Fruit fly (Drosophila melanogaster) whole organism, wandering third instar larva: Measurements from ENCODE around the gene Pfas.

Experiments used
- Hr78 ChIP-seq: fragments of >200 bp; optimal IDR thresholded peaks from 2 replicates; lab custom pipeline; 2017; ENCODE audit warnings: missing biosample characterization, missing genetic modification characterization
- Jra ChIP-seq: sonication (Bioruptor generic); optimal IDR thresholded peaks from 2 replicates; lab custom pipeline; 2016; ENCODE audit warnings: missing biosample characterization, missing genetic modification characterization
- Mio ChIP-seq: sonication (Bioruptor generic); optimal IDR thresholded peaks from 2 replicates; lab custom pipeline; 2016; ENCODE audit warnings: missing biosample characterization, missing genetic modification characterization
- Myc ChIP-seq: fragments of >200 bp; optimal IDR thresholded peaks from 2 replicates; lab custom pipeline; 2017
- N ChIP-seq: fragments of >200 bp; optimal IDR thresholded peaks from 2 replicates; lab custom pipeline; 2018; ENCODE audit warnings: missing biosample characterization, missing external identifiers, missing genetic modification characterization
- Rel ChIP-seq, 2 experiments: fragments of 200-800 bp; sonication (Bioruptor generic) in 1 of 2; optimal IDR thresholded peaks; 2 replicates in 1 of 2; 3 replicates in 1 of 2; lab custom pipeline; 2016 to 2019; ENCODE audit warnings: mild to moderate bottlenecking in 2 of 2, missing biosample characterization in 2 of 2, missing genetic modification characterization in 2 of 2, moderate library complexity in 1 of 2
- brk ChIP-seq: fragments of 200-800 bp; sonication (Bioruptor generic); optimal IDR thresholded peaks from 2 replicates; lab custom pipeline; 2016; ENCODE audit warnings: missing biosample characterization, mild to moderate bottlenecking, missing genetic modification characterization
- dl ChIP-seq, 2 experiments: fragments of 175-275, 200-275 bp in 1 of 2; fragments of 200-275 bp in 1 of 2; sonication (Bioruptor generic); optimal IDR thresholded peaks; lab custom pipeline; 2018; ENCODE audit warnings: mild to moderate bottlenecking in 2 of 2, missing biosample characterization in 2 of 2, missing genetic modification characterization in 2 of 2, moderate library complexity in 2 of 2; ENCODE audit not compliant: partially characterized antibody in 2 of 2, insufficient read depth in 1 of 2
- ey ChIP-seq: fragments of 200-800 bp; sonication (Bioruptor generic); optimal IDR thresholded peaks from 2 replicates; lab custom pipeline; 2016; ENCODE audit warnings: missing biosample characterization, missing genetic modification characterization
- foxo ChIP-seq, 2 experiments: fragments of 200-800 bp; sonication (Bioruptor generic); optimal IDR thresholded peaks; 2 replicates in 1 of 2; 3 replicates in 1 of 2; lab custom pipeline; 2016 to 2017; ENCODE audit warnings: missing biosample characterization in 2 of 2, missing genetic modification characterization in 2 of 2
- h ChIP-seq: fragments of 200-800 bp; sonication (Bioruptor generic); optimal IDR thresholded peaks from 3 replicates; lab custom pipeline; 2016; ENCODE audit warnings: missing biosample characterization, mild to moderate bottlenecking, missing genetic modification characterization
- psq ChIP-seq: fragments of 200-800 bp; sonication (Bioruptor generic); optimal IDR thresholded peaks from 3 replicates; lab custom pipeline; 2017; ENCODE audit warnings: missing biosample characterization, mild to moderate bottlenecking, missing genetic modification characterization, moderate library complexity
- usp ChIP-seq: fragments of >200 bp; optimal IDR thresholded peaks from 2 replicates; lab custom pipeline; 2017; ENCODE audit warnings: missing biosample characterization, missing genetic modification characterization
- woc ChIP-seq: sonication (Bioruptor generic); optimal IDR thresholded peaks from 2 replicates; lab custom pipeline; 2016; ENCODE audit warnings: missing biosample characterization, mild to moderate bottlenecking, missing genetic modification characterization

DNA sequence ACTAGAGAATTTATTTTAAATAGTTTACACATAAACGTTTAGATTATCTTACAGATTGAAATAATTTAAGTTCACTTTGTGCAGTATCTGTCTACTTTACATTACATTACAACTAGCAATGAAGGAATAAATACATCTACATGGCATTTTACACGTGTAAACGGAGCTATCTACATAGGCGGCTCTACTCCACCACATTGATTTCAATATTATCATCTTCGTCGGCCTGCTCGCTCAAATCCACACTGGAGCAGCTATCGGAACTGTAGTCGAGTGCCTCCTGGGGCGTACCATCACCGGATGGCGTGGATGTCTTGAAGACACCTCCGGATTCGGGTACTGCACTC, 32.8 kb downstream of the Pfas start:
- TF ChIP-seq Myc (lab: Kevin White, UChicago) (no peak), brk (GFP tag; lab: Kevin White, UChicago) (no peak), N (no peak), psq (GFP tag; lab: Kevin White, UChicago) (no peak), dl (GFP tag; optimal IDR thresholded peaks at IDR 0.05; lab: Kevin White, UChicago; ENCODE audit: insufficient read depth in 1 of 2, partially characterized antibody in 2 of 2) (no peak), ey (GFP tag; lab: Kevin White, UChicago) (no peak), Jra (GFP tag; lab: Kevin White, UChicago) (no peak), Mio (GFP tag; lab: Kevin White, UChicago) (no peak), foxo (GFP tag; optimal IDR thresholded peaks at IDR 0.05; lab: Kevin White, UChicago) (no peak), Hr78 (GFP tag; lab: Kevin White, UChicago) (no peak), woc (GFP tag; lab: Kevin White, UChicago) (no peak), usp (GFP tag; lab: Kevin White, UChicago) (no peak), Rel (GFP tag; optimal IDR thresholded peaks at IDR 0.05; lab: Kevin White, UChicago) (no peak), Rel (tag; optimal IDR thresholded peaks at IDR 0.05; lab: Kevin White, UChicago) (no peak), h (no peak)
